Worm (Caenorhabditis elegans): ENCODE data around the gene fis-1.

ce11 chrII:6742614-6743013, 12.4 kb upstream of the fis-1 start, which contains the start of gene F41G3.6:
- TF ChIP-seq ZK546.5 (tag; optimal IDR thresholded peaks at IDR 0.05) (no peak), F49E8.2 (tag; optimal IDR thresholded peaks at IDR 0.05; ENCODE audit: borderline replicate concordance) (no peak), mes-2 (tag; optimal IDR thresholded peaks at IDR 0.05; ENCODE audit: poor library complexity, severe bottlenecking) (no peak), ceh-82 (tag; optimal IDR thresholded peaks at IDR 0.05) (no peak), nhr-237 (tag; optimal IDR thresholded peaks at IDR 0.05) (no peak), mdl-1 (tag; optimal IDR thresholded peaks at IDR 0.05) (no peak), lim-7 (GFP tag; IDR thresholded peaks at IDR 0.05) (no peak), ama-1 (optimal IDR thresholded peaks at IDR 0.05) (no peak), set-16 (GFP tag; IDR thresholded peaks at IDR 0.05) (no peak), F26F4.8 (GFP tag; conservative IDR thresholded peaks at IDR 0.05) (no peak), tra-1 (GFP tag; IDR thresholded peaks at IDR 0.05) (no peak)

Measured in whole organism, L4 larva.